Fruit fly (Drosophila melanogaster): ENCODE results near the gene IP3K2.

The IP3K2 gene

DNA sequence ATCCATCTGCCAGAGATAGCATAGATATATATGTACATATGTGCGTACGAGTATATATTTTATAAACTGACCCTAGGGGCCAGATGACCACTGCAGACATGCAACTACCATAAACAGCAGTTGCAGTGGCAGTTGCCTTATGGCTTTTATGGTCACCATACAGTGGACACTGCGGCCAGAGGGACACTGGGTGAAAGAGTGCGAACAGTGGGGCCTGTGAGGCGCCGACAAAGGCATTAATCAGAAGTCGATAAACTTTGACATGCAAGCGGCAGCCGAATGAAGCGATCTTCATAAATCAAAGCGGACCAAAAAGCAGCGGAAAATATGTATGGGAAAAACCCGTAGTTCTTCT is 12.0 kb downstream of the IP3K2 start:
- TF ChIP-seq Sin3A (optimal IDR thresholded peaks at IDR 0.05): no peak
- TF ChIP-seq ttk (optimal IDR thresholded peaks at IDR 0.05): no peak
- no peak for TF ChIP-seq insv (optimal IDR thresholded peaks at IDR 0.05)
- TF ChIP-seq Myc (optimal IDR thresholded peaks at IDR 0.05): no peak
- TF ChIP-seq h (optimal IDR thresholded peaks at IDR 0.05): no peak
- TF ChIP-seq psq (optimal IDR thresholded peaks at IDR 0.05): no peak

dm6 chrX:13319376-13319883 is 16.0 kb downstream of the IP3K2 start:
- no peak for TF ChIP-seq h (optimal IDR thresholded peaks at IDR 0.05)
- TF ChIP-seq ttk (optimal IDR thresholded peaks at IDR 0.05): no peak

- TF ChIP-seq Sin3A (optimal IDR thresholded peaks at IDR 0.05) (no peak), ttk (optimal IDR thresholded peaks at IDR 0.05) (no peak), psq (optimal IDR thresholded peaks at IDR 0.05) (no peak), h (optimal IDR thresholded peaks at IDR 0.05) (no peak), Myc (optimal IDR thresholded peaks at IDR 0.05) (no peak), insv (optimal IDR thresholded peaks at IDR 0.05) (no peak)
Measured at dm6 chrX:13320697-13321445, 17.4 kb downstream of the IP3K2 start.

DNA sequence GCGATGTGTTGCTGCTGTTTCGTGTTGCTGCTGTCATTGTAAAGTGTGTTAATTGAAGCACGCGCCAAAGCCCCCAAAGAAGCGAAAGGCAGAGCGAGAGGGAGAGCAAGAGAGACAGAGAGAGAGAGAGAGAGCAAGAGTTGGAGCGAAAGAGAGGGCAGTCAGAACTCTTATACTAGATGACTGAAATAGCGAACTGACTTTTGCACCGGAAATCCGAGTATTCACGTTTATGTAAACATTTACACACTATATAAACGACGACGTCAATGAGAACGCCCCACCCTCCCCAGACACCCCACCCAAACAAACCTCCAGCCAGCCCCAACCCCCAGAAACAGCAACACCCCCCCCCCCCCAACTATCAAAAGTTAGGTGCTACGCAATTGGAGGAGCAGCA is 19.0 kb downstream of the IP3K2 start:
- TF ChIP-seq psq (optimal IDR thresholded peaks at IDR 0.05) (no peak), Myc (optimal IDR thresholded peaks at IDR 0.05) (no peak), h (optimal IDR thresholded peaks at IDR 0.05) (no peak), ttk (optimal IDR thresholded peaks at IDR 0.05) (no peak), insv (optimal IDR thresholded peaks at IDR 0.05) (no peak), Sin3A (optimal IDR thresholded peaks at IDR 0.05) (no peak)

dm6 chrX:13323114-13323513 is 19.7 kb downstream of the IP3K2 start:
- TF ChIP-seq psq (optimal IDR thresholded peaks at IDR 0.05) (no peak), Sin3A (optimal IDR thresholded peaks at IDR 0.05) (no peak), h (optimal IDR thresholded peaks at IDR 0.05) (no peak), ttk (optimal IDR thresholded peaks at IDR 0.05) (no peak), Myc (optimal IDR thresholded peaks at IDR 0.05) (no peak), insv (optimal IDR thresholded peaks at IDR 0.05) (no peak)

- no peak for TF ChIP-seq Myc (optimal IDR thresholded peaks at IDR 0.05)
- no peak for TF ChIP-seq h (optimal IDR thresholded peaks at IDR 0.05)
- no peak for TF ChIP-seq Sin3A (optimal IDR thresholded peaks at IDR 0.05)
- no peak for TF ChIP-seq psq (optimal IDR thresholded peaks at IDR 0.05)
- no peak for TF ChIP-seq ttk (optimal IDR thresholded peaks at IDR 0.05)
- TF ChIP-seq insv (optimal IDR thresholded peaks at IDR 0.05): no peak
Measured at dm6 chrX:13323526-13323925, 20.1 kb downstream of the IP3K2 start.

dm6 chrX:13325310-13325709 is 21.9 kb downstream of the IP3K2 start:
- TF ChIP-seq psq (optimal IDR thresholded peaks at IDR 0.05) (no peak), h (optimal IDR thresholded peaks at IDR 0.05) (no peak), Sin3A (optimal IDR thresholded peaks at IDR 0.05) (no peak), insv (optimal IDR thresholded peaks at IDR 0.05) (no peak), Myc (optimal IDR thresholded peaks at IDR 0.05) (no peak), ttk (optimal IDR thresholded peaks at IDR 0.05) (no peak)

DNA sequence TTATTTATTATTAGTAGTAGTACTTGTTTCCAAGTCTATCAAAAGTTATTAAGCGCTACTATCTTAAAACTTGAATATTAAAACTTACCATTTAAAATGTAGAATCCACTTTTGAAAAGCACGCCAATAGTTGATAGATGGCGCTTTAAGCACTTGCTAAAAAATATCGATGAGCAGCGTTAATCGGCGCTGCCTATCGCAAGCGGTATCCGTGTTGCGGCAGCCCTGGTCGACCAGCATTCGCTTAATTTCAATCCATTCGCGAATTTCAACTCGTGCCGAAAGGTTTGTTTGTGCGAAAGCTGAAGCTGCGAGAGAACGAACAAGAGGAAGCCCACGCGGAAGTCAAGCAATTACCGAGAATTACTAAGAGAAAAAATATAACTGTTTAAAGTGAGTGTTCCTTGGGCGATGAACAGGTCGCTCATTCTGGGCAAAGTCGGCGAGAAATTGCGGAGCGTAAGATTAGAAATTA is 26.2 kb downstream of the IP3K2 start, which contains the start of gene Prx2:
TSS of gene Prx2 (plus strand) at position 253 of the 475 bp plus-strand sequence.
- no peak for TF ChIP-seq ttk (optimal IDR thresholded peaks at IDR 0.05)
- no peak for TF ChIP-seq insv (optimal IDR thresholded peaks at IDR 0.05)
- no peak for TF ChIP-seq psq (optimal IDR thresholded peaks at IDR 0.05)
- TF ChIP-seq Sin3A (optimal IDR thresholded peaks at IDR 0.05): no peak
- TF ChIP-seq Myc (optimal IDR thresholded peaks at IDR 0.05): no peak
- TF ChIP-seq h (optimal IDR thresholded peaks at IDR 0.05): no peak

DNA sequence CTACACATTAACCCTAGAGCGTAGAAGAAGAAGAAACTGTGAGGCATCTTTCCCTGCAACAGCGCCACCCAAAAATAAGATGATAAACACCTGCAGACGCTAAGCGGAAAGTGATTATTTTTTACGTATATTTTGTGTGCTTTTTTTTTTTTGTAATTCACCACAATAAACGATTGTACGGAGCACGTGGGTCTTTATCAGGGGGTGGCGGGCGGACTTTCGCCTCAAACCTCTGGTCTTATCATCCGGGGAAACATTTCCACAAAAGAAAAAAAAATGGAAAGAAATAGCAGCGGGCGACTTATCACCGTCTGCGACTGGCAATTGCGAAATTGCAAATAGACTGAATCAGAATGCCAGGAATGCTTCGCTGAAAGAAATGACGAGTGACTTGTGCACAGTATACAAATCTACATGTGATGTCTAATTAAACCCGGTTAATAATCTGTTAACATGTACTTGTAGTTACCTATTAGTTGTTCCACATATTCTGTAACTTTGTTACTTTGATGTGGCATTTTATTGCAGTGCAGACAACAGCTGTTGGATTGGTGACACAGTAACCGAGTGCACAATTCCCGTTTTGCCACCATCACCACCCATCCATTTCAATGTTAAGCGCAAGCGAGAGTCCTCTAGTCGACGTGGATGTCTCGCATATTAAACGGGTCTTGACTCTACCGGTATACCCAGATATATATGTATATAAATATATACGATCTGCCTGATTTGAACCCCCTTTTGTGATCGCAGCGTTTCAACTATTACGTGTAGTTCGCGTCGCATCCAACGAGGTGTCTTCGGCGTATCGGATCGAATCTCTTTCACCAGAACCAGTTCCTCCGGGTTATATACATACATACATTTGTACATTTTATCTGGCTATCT is 28.6 kb downstream of the IP3K2 start:
- no peak for TF ChIP-seq psq (optimal IDR thresholded peaks at IDR 0.05)
- no peak for TF ChIP-seq h (optimal IDR thresholded peaks at IDR 0.05)
- no peak for TF ChIP-seq Sin3A (optimal IDR thresholded peaks at IDR 0.05)
- no peak for TF ChIP-seq insv (optimal IDR thresholded peaks at IDR 0.05)
- no peak for TF ChIP-seq ttk (optimal IDR thresholded peaks at IDR 0.05)
- no peak for TF ChIP-seq Myc (optimal IDR thresholded peaks at IDR 0.05)

DNA sequence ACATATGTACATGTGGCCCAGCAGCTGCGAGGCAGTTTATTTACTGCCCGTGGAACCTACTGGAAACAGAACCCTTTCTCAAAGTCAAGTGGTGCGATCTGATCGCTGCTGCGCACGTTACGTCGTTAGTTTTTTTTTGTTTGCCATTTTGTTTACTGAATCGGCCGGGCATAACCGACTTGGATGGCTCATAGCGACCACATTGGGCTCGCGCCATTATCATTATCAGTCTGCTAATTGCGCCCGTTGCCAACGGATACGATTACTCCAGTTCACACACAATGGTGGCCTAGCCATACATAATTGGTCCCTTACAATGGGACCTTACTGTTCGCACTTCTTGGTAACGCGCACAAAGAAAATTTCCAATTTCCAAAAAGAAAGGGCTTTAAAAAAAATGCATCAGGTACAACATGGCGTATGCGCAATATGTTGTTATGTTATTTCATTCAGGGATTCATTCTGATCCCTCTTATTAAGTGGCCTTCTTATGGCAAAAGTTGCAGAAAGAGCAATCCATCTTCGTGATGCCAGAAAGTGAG is 29.3 kb downstream of the IP3K2 start:
- TF ChIP-seq Sin3A (optimal IDR thresholded peaks at IDR 0.05) (no peak), h (optimal IDR thresholded peaks at IDR 0.05) (no peak), Myc (optimal IDR thresholded peaks at IDR 0.05) (no peak), insv (optimal IDR thresholded peaks at IDR 0.05) (no peak), ttk (optimal IDR thresholded peaks at IDR 0.05) (no peak), psq (optimal IDR thresholded peaks at IDR 0.05) (no peak)

DNA sequence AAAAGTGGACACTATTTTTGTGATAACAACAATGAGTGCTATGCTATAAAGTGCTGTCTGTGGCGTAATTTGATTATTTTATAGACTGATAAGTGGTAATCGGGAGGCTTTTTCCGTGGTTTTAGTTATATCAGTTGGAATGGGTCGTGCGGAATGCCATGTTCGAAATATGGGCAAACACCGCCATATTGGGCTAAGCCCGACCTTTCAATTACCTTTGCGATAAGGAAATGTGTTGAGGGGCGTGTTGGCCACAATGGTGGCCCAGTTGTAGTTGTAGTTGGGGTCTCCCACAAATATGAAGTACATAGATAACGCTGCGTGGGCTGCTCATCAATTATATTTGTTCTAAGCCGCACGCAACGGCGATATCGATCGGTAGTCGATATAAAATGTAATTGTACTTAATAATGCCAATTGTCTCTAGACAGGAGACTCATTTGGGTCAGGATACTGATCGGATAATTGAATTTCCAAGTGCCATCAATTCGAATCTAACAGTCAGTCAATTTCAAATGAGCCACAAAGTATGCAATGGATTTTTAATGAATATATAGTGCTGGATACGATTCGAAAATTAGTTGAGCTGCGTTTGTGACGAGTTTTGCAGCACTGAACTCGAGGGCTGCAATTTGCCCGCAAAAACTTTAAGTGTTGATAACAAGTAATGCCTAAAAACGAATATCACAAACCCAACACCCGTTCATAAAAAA is 31.2 kb downstream of the IP3K2 start:
- no peak for TF ChIP-seq psq (optimal IDR thresholded peaks at IDR 0.05)
- no peak for TF ChIP-seq Myc (optimal IDR thresholded peaks at IDR 0.05)
- TF ChIP-seq Sin3A (optimal IDR thresholded peaks at IDR 0.05): no peak
- TF ChIP-seq h (optimal IDR thresholded peaks at IDR 0.05): no peak
- no peak for TF ChIP-seq ttk (optimal IDR thresholded peaks at IDR 0.05)
- TF ChIP-seq insv (optimal IDR thresholded peaks at IDR 0.05): no peak

Measured in Kc167 (cell line).